Fruit fly (Drosophila melanogaster) whole organism, embryonic: ENCODE measurements around the gene EMC3.

ENCODE experiments used
- Antp ChIP-seq: fragments of 200-800 bp; sonication (Bioruptor generic); optimal IDR thresholded peaks from 3 replicates; lab custom pipeline; 2016; ENCODE audit warnings: missing biosample characterization, missing genetic modification characterization
- B-H2 ChIP-seq: fragments of 200-800 bp; sonication (Bioruptor generic); optimal IDR thresholded peaks from 2 replicates; lab custom pipeline; 2018; ENCODE audit warnings: missing biosample characterization, mild to moderate bottlenecking, missing genetic modification characterization
- CG10321 ChIP-seq: fragments of 200-800 bp; sonication (Bioruptor generic); IDR thresholded peaks from 2 replicates; pipeline ENCODE4 v1.3.6; 2022; ENCODE audit warnings: missing biosample characterization, missing genetic modification characterization
- CG10543 ChIP-seq: fragments of 200-800 bp; sonication (Bioruptor generic); optimal IDR thresholded peaks from 3 replicates; lab custom pipeline; 2017; ENCODE audit warnings: missing biosample characterization, mild to moderate bottlenecking, missing genetic modification characterization, moderate library complexity
- CG11247 ChIP-seq: fragments of 200-800 bp; sonication (Bioruptor generic); IDR thresholded peaks from 2 replicates; pipeline ENCODE4 v1.3.6; 2022; ENCODE audit warnings: missing biosample characterization, missing genetic modification characterization
- CG12104 ChIP-seq: fragments of 200-800 bp; sonication (Bioruptor generic); optimal IDR thresholded peaks from 3 replicates; lab custom pipeline; 2016; ENCODE audit warnings: missing biosample characterization, missing genetic modification characterization
- CG14965 ChIP-seq: fragments of 200-800 bp; sonication (Bioruptor generic); optimal IDR thresholded peaks from 2 replicates; lab custom pipeline; 2016; ENCODE audit warnings: missing biosample characterization, missing genetic modification characterization, borderline replicate concordance
- CG1603 ChIP-seq: fragments of 200-800 bp; sonication (Bioruptor generic); optimal IDR thresholded peaks from 2 replicates; lab custom pipeline; 2019; ENCODE audit warnings: missing biosample characterization, mild to moderate bottlenecking, missing genetic modification characterization, moderate library complexity
- CG16815 ChIP-seq: fragments of 200-800 bp; sonication (Bioruptor generic); optimal IDR thresholded peaks from 3 replicates; lab custom pipeline; 2017; ENCODE audit warnings: missing biosample characterization, mild to moderate bottlenecking, missing genetic modification characterization
- CG17186 ChIP-seq: fragments of 200-800 bp; sonication (Bioruptor generic); optimal IDR thresholded peaks from 3 replicates; lab custom pipeline; 2017; ENCODE audit warnings: missing biosample characterization, missing genetic modification reagents, missing genetic modification characterization
- CG17361 ChIP-seq: fragments of 200-800 bp; sonication (Bioruptor generic); IDR thresholded peaks from 3 replicates; pipeline ENCODE4 v1.3.6; 2022; ENCODE audit warnings: missing biosample characterization, missing genetic modification characterization
- CG17568 ChIP-seq: fragments of 200-800 bp; sonication (Bioruptor generic); optimal IDR thresholded peaks from 2 replicates; lab custom pipeline; 2018; ENCODE audit warnings: missing biosample characterization, mild to moderate bottlenecking, missing genetic modification characterization, moderate library complexity
- CG1792 ChIP-seq: fragments of 200-800 bp; sonication (Bioruptor generic); optimal IDR thresholded peaks from 2 replicates; lab custom pipeline; 2016; ENCODE audit warnings: missing biosample characterization, missing genetic modification characterization
- CG18011 ChIP-seq: fragments of 200-800 bp; sonication (Bioruptor generic); optimal IDR thresholded peaks from 2 replicates; lab custom pipeline; 2017; ENCODE audit warnings: missing biosample characterization, missing genetic modification characterization, mild to moderate bottlenecking, moderate library complexity, missing genotype
- CG18599 ChIP-seq: fragments of 200-800 bp; sonication (Bioruptor generic); optimal IDR thresholded peaks from 3 replicates; lab custom pipeline; 2017; ENCODE audit warnings: missing biosample characterization, missing genetic modification characterization, mild to moderate bottlenecking, moderate library complexity, missing genetic modification reagents
- CG18764 ChIP-seq: fragments of 200-800 bp; sonication (Bioruptor generic); optimal IDR thresholded peaks from 3 replicates; lab custom pipeline; 2016; ENCODE audit warnings: missing biosample characterization, missing genetic modification characterization
- CG30403 ChIP-seq: fragments of 200-800 bp; sonication (Bioruptor generic); optimal IDR thresholded peaks from 3 replicates; lab custom pipeline; 2016; ENCODE audit warnings: missing biosample characterization, missing genetic modification characterization
- CG43689 ChIP-seq: fragments of 200-800 bp; sonication (Bioruptor generic); IDR thresholded peaks from 2 replicates; pipeline ENCODE4 v1.3.6; 2022; ENCODE audit warnings: missing biosample characterization, missing genetic modification characterization
- CG5180 ChIP-seq: fragments of 200-800 bp; sonication (Bioruptor generic); optimal IDR thresholded peaks from 3 replicates; lab custom pipeline; 2017; ENCODE audit warnings: missing biosample characterization, missing genetic modification characterization, mild to moderate bottlenecking, moderate library complexity, missing genetic modification reagents
- CG6765 ChIP-seq: fragments of 200-800 bp; sonication (Bioruptor generic); optimal IDR thresholded peaks from 3 replicates; lab custom pipeline; 2017; ENCODE audit warnings: missing biosample characterization, mild to moderate bottlenecking, missing genetic modification characterization
- CG6791 ChIP-seq: fragments of 200-800 bp; sonication (Bioruptor generic); IDR thresholded peaks from 3 replicates; pipeline ENCODE4 v1.3.6; 2022; ENCODE audit warnings: missing biosample characterization, missing genetic modification characterization; ENCODE audit not compliant: partially characterized antibody
- CG8290 ChIP-seq, 3 experiments: fragments of 200-800 bp; sonication (Bioruptor generic); optimal IDR thresholded peaks; 2 replicates each; lab custom pipeline; 2016 to 2019; ENCODE audit warnings: missing biosample characterization in 3 of 3, missing genetic modification characterization in 3 of 3, mild to moderate bottlenecking in 2 of 3, moderate library complexity in 1 of 3
- CG8359 ChIP-seq: fragments of 200-800 bp; sonication (Bioruptor generic); optimal IDR thresholded peaks from 2 replicates; lab custom pipeline; 2017; ENCODE audit warnings: missing biosample characterization, mild to moderate bottlenecking, missing genetic modification characterization, borderline replicate concordance
- CHES-1-like ChIP-seq: fragments of 200-800 bp; sonication (Bioruptor generic); optimal IDR thresholded peaks from 2 replicates; lab custom pipeline; 2016; ENCODE audit warnings: missing biosample characterization, missing genetic modification characterization
- Chrac-16 ChIP-seq: fragments of 200-800 bp; sonication (Bioruptor generic); optimal IDR thresholded peaks from 3 replicates; lab custom pipeline; 2016; ENCODE audit warnings: missing biosample characterization, missing genetic modification characterization
- Fer3 ChIP-seq: fragments of 200-800 bp; sonication (Bioruptor generic); optimal IDR thresholded peaks from 2 replicates; lab custom pipeline; 2018; ENCODE audit warnings: missing biosample characterization, mild to moderate bottlenecking, missing genetic modification characterization, moderate library complexity
- Lpt ChIP-seq: fragments of >200 bp; optimal IDR thresholded peaks from 2 replicates; lab custom pipeline; 2018; ENCODE audit warnings: missing biosample characterization, missing genetic modification characterization
- NK7.1 ChIP-seq: fragments of 200-800 bp; sonication (Bioruptor generic); optimal IDR thresholded peaks from 3 replicates; lab custom pipeline; 2016; ENCODE audit warnings: missing biosample characterization, missing genetic modification characterization
- Sin3A ChIP-seq: fragments of >200 bp; optimal IDR thresholded peaks from 2 replicates; lab custom pipeline; 2018
- Sox100B ChIP-seq: fragments of 200-800 bp; sonication (Bioruptor generic); optimal IDR thresholded peaks from 3 replicates; lab custom pipeline; 2018; ENCODE audit warnings: missing biosample characterization, mild to moderate bottlenecking, missing genetic modification characterization
- Sox102F ChIP-seq: fragments of 200-800 bp; sonication (Bioruptor generic); optimal IDR thresholded peaks from 2 replicates; lab custom pipeline; 2018; ENCODE audit warnings: missing biosample characterization, mild to moderate bottlenecking, missing genetic modification characterization, moderate library complexity
- btn ChIP-seq: fragments of 200-800 bp; sonication (Bioruptor generic); optimal IDR thresholded peaks from 2 replicates; lab custom pipeline; 2016; ENCODE audit warnings: missing biosample characterization, missing genetic modification characterization
- corto ChIP-seq: fragments of 200-800 bp; sonication (Bioruptor generic); optimal IDR thresholded peaks from 2 replicates; lab custom pipeline; 2016; ENCODE audit warnings: missing biosample characterization, mild to moderate bottlenecking, missing genetic modification characterization, moderate library complexity
- dm ChIP-seq: fragments of 200-800 bp; sonication (Bioruptor generic); optimal IDR thresholded peaks from 3 replicates; lab custom pipeline; 2016; ENCODE audit warnings: missing biosample characterization, missing genetic modification characterization
- emc ChIP-seq: fragments of 200-800 bp; sonication (Bioruptor generic); optimal IDR thresholded peaks from 2 replicates; lab custom pipeline; 2016; ENCODE audit warnings: missing biosample characterization, missing genetic modification characterization
- ewg ChIP-seq: fragments of 200-800 bp; sonication (Bioruptor generic); optimal IDR thresholded peaks from 3 replicates; lab custom pipeline; 2017; ENCODE audit warnings: mild to moderate bottlenecking, missing biosample characterization, missing genetic modification reagents, missing genetic modification characterization
- grn ChIP-seq: fragments of 200-800 bp; sonication (Bioruptor generic); optimal IDR thresholded peaks from 3 replicates; lab custom pipeline; 2017; ENCODE audit warnings: missing biosample characterization, missing genetic modification characterization
- hbn ChIP-seq: fragments of 200-800 bp; sonication (Bioruptor generic); IDR thresholded peaks from 2 replicates; pipeline ENCODE4 v1.3.6; 2022; ENCODE audit warnings: missing biosample characterization, missing genetic modification characterization; ENCODE audit not compliant: partially characterized antibody
- lilli ChIP-seq: fragments of 200-800 bp; sonication (Bioruptor generic); optimal IDR thresholded peaks from 3 replicates; lab custom pipeline; 2016; ENCODE audit warnings: missing biosample characterization, missing genetic modification characterization
- mam ChIP-seq: fragments of 200-800 bp; sonication (Bioruptor generic); optimal IDR thresholded peaks from 3 replicates; lab custom pipeline; 2016; ENCODE audit warnings: missing biosample characterization, missing genetic modification characterization
- nerfin-1 ChIP-seq: fragments of 200-800 bp; sonication (Bioruptor generic); optimal IDR thresholded peaks from 3 replicates; lab custom pipeline; 2019; ENCODE audit warnings: missing biosample characterization, mild to moderate bottlenecking, missing genetic modification characterization, moderate library complexity
- p53 ChIP-seq: fragments of 200-800 bp; sonication (Bioruptor generic); optimal IDR thresholded peaks from 2 replicates; lab custom pipeline; 2016; ENCODE audit warnings: missing biosample characterization, missing genetic modification characterization
- sob ChIP-seq: fragments of 200-800 bp; sonication (Bioruptor generic); IDR thresholded peaks from 2 replicates; pipeline ENCODE4 v1.3.6; 2022; ENCODE audit warnings: missing biosample characterization, missing genetic modification characterization
- sqz ChIP-seq: fragments of 200-800 bp; sonication (Bioruptor generic); optimal IDR thresholded peaks from 3 replicates; lab custom pipeline; 2018; ENCODE audit warnings: missing biosample characterization, mild to moderate bottlenecking, missing genetic modification characterization
- sr ChIP-seq: fragments of 200-800 bp; sonication (Bioruptor generic); IDR thresholded peaks from 3 replicates; pipeline ENCODE4 v1.3.6; 2022; ENCODE audit warnings: missing biosample characterization, missing genetic modification characterization
- tll ChIP-seq, 2 experiments: fragments of 200-800 bp in 1 of 2; fragments of >200 bp in 1 of 2; sonication (Bioruptor generic) in 1 of 2; optimal IDR thresholded peaks; 2 replicates each; lab custom pipeline; 2017 to 2019; ENCODE audit warnings: missing biosample characterization in 2 of 2, missing genetic modification characterization in 2 of 2, mild to moderate bottlenecking in 1 of 2, moderate library complexity in 1 of 2
- trem ChIP-seq: fragments of 200-800 bp; optimal IDR thresholded peaks from 3 replicates; lab custom pipeline; 2019; ENCODE audit warnings: missing biosample characterization, mild to moderate bottlenecking, missing genetic modification characterization, moderate library complexity
- z ChIP-seq: fragments of 200-800 bp; sonication (Bioruptor generic); IDR thresholded peaks from 3 replicates; pipeline ENCODE4 v1.3.6; 2022; ENCODE audit warnings: missing biosample characterization, missing genetic modification characterization

The EMC3 gene

dm6 chr2L:10736993-10737756 lies 5.0 kb upstream of the EMC3 start, which contains the start of the genes Vha16-5 and CG12299 (continued):
- TF ChIP-seq CG30403 (GFP tag; lab: Kevin White, UChicago) (peak; percentile 93), grn (GFP tag; lab: Kevin White, UChicago) (no peak), Sox102F (GFP tag; lab: Kevin White, UChicago) (peak; percentile 91), trem (peak; percentile 30), CG8359 (no peak), CG18599 (GFP tag; lab: Kevin White, UChicago) (no peak), CG8290 (GFP tag; optimal IDR thresholded peaks at IDR 0.05; lab: Kevin White, UChicago) (no peak), CG8290 (tag; optimal IDR thresholded peaks at IDR 0.05; lab: Kevin White, UChicago) (no peak), z (GFP tag; lab: Robert Waterston, UW) (no peak), CG17186 (peak; percentile 61), corto (GFP tag; lab: Kevin White, UChicago) (no peak), CG16815 (GFP tag; lab: Kevin White, UChicago) (peak; percentile 76), CG10321 (GFP tag; lab: Robert Waterston, UW) (peak; percentile 44; the same call in 1 of the 2 replicates), CG18011 (GFP tag; lab: Kevin White, UChicago) (peak; percentile 83), CG14965 (GFP tag; lab: Kevin White, UChicago) (peak; percentile 9), nerfin-1 (tag; lab: Kevin White, UChicago) (peak; percentile 58), lilli (GFP tag; lab: Kevin White, UChicago) (peak; percentile 94), CHES-1-like (GFP tag; lab: Kevin White, UChicago) (peak; percentile 87), CG5180 (GFP tag; lab: Kevin White, UChicago) (no peak), CG6791 (GFP tag; lab: Robert Waterston, UW) (peak; percentile 90), CG1792 (GFP tag; lab: Kevin White, UChicago) (peak; percentile 99), NK7.1 (GFP tag; lab: Kevin White, UChicago) (peak; percentile 53), p53 (GFP tag; lab: Kevin White, UChicago) (peak; percentile 68), CG17361 (GFP tag; lab: Robert Waterston, UW) (peak; percentile 55; the same call in 1 of the 3 replicates), ewg (GFP tag; lab: Kevin White, UChicago) (peak; percentile 74), B-H2 (GFP tag; lab: Kevin White, UChicago) (no peak), CG1603 (tag; lab: Kevin White, UChicago) (peak; percentile 94), CG10543 (GFP tag; lab: Kevin White, UChicago) (peak; percentile 43), Lpt (GFP tag; lab: Kevin White, UChicago) (no peak), Chrac-16 (GFP tag; lab: Kevin White, UChicago) (peak; percentile 85), dm (GFP tag; lab: Kevin White, UChicago) (peak; percentile 79), emc (GFP tag; lab: Kevin White, UChicago) (peak; percentile 58), sr (GFP tag; lab: Robert Waterston, UW) (peak; percentile 89), CG11247 (GFP tag; lab: Robert Waterston, UW) (peak; percentile 88), hbn (peak; percentile 63), Fer3 (tag; lab: Kevin White, UChicago) (peak; percentile 60), CG12104 (peak; percentile 44), Sox100B (GFP tag; lab: Kevin White, UChicago) (no peak), tll (GFP tag; optimal IDR thresholded peaks at IDR 0.05; lab: Kevin White, UChicago) (no peak), Antp (GFP tag; lab: Kevin White, UChicago) (peak; percentile 92), btn (peak; percentile 53), CG6765 (GFP tag; lab: Kevin White, UChicago) (no peak), mam (GFP tag; lab: Kevin White, UChicago) (peak; percentile 74), Sin3A (lab: Kevin White, UChicago) (no peak), sqz (GFP tag; lab: Kevin White, UChicago) (no peak), CG43689 (GFP tag; lab: Robert Waterston, UW) (peak; percentile 79), CG18764 (GFP tag; lab: Kevin White, UChicago) (peak; percentile 99), CG17568 (GFP tag; lab: Kevin White, UChicago) (no peak), sob (peak; percentile 96)
